Worm (Caenorhabditis elegans): ENCODE results near the gene nsy-1.

DNA sequence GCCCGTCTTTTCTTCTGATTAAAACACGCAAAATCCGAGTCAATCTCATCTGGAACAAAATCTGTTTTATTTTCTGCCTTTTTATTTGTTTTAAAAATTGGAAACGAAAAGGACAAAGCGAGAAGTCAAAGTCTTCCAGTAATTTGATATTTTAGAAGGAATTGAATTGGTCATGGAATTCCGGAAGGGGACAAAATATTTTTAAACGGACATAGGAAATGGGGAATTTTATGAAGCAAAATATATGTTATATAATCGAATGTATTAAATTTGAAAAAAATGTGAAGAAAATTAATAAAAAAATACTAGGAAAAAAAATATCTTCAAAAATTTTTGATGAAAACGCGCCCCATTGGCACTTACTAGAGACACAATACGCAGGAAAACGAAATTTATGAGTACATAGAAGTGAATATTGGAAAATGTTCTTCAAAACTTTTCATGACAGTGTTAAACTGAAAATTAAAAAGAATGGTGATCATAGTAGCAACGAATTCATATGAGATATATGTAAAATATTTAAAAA is 18.1 kb downstream of the nsy-1 start, which contains the start of gene F33G12.7:
- TF ChIP-seq ama-1 (optimal IDR thresholded peaks at IDR 0.05) = no peak
- no peak for TF ChIP-seq pqm-1 (tag; optimal IDR thresholded peaks at IDR 0.05)
- TF ChIP-seq egl-13 (tag; optimal IDR thresholded peaks at IDR 0.05) = no peak
- TF ChIP-seq nhr-90 (tag; optimal IDR thresholded peaks at IDR 0.05; ENCODE audit: poor library complexity) = no peak
